Fruit fly (Drosophila melanogaster): ENCODE results near the gene CG11630.

Gene CG11630

dm6 chr2L:21783965-21784364 lies at the start of gene CG11630:
TSS of gene CG11630 (minus strand) at chr2L:21784065.
- no peak for TF ChIP-seq CG17801 (GFP tag; optimal IDR thresholded peaks at IDR 0.05; ENCODE audit: partially characterized antibody)

DNA sequence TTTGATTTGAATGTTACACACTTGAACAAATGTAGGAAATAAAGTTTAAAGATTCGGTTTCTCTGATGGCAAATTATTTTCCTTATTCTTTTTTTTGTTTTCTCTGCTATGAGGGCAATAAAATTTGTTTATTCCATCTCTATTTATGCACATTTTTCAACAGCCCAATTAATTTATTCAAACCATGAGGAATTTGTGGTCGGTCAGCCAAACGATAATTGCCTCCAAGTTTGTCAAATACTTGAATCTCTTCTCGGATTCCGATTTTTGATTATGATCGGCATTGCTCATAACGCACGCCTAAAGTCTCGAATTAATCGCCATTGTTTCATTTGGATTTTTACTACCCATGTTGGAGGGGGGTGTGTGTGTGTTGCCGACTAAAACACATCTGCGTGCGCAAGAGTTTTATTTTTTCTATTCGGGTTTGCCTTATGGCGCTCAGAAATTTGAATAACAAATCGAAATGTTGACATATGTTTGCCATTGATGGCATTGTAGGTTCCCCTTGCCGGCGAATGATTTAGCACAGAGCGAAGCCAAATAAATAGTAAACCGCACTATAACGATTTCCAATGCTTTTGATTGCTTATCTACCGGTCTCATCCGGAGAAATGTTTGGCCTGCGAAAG lies 48.5 kb upstream of the CG11630 start:
- no peak for TF ChIP-seq CG17801 (GFP tag; optimal IDR thresholded peaks at IDR 0.05; ENCODE audit: partially characterized antibody)

DNA sequence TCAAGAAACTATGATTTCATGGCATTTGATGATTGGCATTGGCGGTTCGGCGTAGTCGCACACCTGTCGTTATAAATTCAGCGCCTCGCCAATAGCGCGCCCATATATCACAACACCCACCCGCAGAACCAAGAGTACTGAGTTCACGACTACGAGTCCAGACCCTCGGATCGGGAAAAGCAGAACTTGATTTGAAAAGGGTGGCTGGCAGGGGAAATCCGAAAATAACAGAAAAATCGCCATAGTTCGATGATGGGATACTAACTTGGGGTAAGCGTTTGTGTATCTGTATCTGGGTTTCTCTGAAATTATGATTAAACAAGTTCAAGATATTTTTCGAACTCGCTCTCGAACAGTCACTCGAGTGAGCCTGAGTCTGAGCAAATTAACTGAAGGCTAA lies 46.5 kb upstream of the CG11630 start:
- no peak for TF ChIP-seq CG17801 (GFP tag; optimal IDR thresholded peaks at IDR 0.05; ENCODE audit: partially characterized antibody)

DNA sequence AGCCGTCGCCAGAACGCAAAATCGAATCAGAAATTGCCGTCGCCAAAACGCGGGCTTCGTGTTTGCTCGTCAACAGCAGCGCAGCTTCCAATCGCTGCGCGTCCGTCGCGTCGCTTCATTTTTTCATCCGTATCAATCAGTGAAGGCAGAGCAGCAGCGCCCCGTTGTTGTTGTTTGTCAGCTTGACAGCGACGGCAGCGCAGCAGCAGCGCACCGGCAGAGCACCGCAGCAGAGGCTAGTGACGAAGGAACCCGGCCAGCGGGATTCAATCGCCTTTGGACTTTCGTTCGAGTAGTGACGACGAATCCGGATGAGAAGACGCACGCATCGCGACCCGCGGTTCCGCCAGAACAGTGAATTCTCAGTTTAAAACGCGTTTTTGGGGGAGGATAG lies 44.9 kb upstream of the CG11630 start:
- no peak for TF ChIP-seq CG17801 (GFP tag; optimal IDR thresholded peaks at IDR 0.05; ENCODE audit: partially characterized antibody)

DNA sequence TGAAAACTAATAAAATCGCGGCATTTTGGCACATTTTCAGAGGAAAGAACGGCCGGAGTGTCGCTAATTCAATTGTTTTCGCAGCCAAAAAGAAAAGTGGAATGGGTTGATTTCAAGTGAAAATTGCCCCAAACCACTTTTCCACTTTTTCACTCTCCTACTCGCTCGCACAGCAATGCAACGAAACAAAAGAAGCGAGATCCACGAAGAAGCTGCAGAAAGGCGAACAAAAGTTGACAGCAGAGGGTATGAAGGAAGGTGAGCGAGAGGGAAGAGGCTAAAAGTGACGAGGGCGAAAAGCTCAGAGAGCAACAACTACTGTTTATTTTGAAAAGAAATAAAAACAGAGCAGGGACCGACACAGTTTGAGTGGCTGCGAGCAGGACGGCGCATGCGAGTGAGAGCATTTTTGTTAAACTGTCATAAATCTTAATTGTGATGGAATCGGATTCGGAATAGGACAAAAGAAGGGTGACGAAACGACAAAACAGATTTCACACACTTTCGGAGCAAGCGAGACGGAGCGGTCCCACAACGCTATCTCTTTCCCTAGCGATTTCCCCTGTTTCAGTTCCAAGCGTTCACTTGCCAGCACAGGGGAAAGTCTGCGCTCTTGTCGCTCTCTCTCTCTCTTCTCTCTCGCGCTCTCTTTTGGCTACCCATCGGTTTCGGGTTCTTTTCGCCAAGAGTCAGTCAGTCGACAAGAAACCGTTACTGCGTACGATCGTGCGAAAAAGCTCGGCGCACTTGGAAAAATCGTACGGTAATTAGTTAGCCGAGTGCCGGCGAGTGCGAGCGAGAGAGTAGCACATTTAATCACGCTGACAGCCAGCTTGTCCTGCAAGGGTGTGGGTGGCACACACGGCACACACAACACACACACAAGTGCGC lies 44.3 kb upstream of the CG11630 start, which contains the start of gene tsh:
tsh (plus strand) TSS at position 694 of the 891 bp plus-strand sequence.
- TF ChIP-seq CG17801 (GFP tag; optimal IDR thresholded peaks at IDR 0.05; ENCODE audit: partially characterized antibody): peak; percentile 35

DNA sequence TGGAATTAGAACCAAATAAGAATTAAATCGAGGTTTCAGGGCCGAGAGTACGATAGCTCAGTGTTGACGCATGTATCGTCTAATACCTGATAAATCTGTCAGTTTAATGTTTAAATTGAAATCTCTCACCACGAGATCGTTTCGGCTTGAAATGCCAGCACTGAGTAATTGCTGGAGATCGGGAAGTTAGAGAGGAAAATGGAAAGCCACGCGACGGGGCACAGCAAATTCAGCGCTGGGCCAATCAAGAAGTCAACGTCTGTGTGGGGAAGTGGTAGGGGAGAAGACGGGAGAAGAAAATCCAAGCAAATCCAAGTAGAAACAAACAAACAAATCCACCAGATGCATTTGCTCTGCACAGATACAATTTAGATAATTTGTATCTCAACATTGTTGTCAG lies 35.5 kb upstream of the CG11630 start:
- TF ChIP-seq CG17801 (GFP tag; optimal IDR thresholded peaks at IDR 0.05; ENCODE audit: partially characterized antibody): no peak

- TF ChIP-seq CG17801 (GFP tag; optimal IDR thresholded peaks at IDR 0.05; ENCODE audit: partially characterized antibody): no peak
Observed at dm6 chr2L:21810098-21810497, 26.2 kb upstream of the CG11630 start.

DNA sequence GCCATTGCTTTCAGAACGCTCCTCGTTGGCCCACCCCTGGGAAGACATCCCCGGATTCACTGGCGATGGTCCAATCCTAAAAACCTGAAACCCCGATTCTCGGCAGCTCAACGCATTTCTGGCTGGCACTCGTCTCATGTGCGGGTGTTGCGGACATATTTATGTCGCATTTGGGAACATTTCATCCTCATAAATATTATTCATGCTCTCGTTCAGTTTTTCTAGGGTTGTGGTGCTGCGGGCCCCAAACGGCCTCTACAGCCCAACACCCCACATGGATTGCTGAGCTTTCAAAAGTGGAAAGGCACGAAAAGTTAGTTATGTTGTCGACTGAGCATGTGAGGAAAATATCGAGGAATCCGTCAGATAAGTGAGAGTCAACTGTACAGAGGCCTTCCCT lies 23.0 kb upstream of the CG11630 start:
- TF ChIP-seq CG17801 (GFP tag; optimal IDR thresholded peaks at IDR 0.05; ENCODE audit: partially characterized antibody): no peak

dm6 chr2L:21806359-21806758 lies 22.5 kb upstream of the CG11630 start:
- no peak for TF ChIP-seq CG17801 (GFP tag; optimal IDR thresholded peaks at IDR 0.05; ENCODE audit: partially characterized antibody)

- TF ChIP-seq CG17801 (GFP tag; optimal IDR thresholded peaks at IDR 0.05; ENCODE audit: partially characterized antibody): no peak
Observed at dm6 chr2L:21804105-21804504, 20.2 kb upstream of the CG11630 start.

- no peak for TF ChIP-seq CG17801 (GFP tag; optimal IDR thresholded peaks at IDR 0.05; ENCODE audit: partially characterized antibody)
Observed at dm6 chr2L:21795342-21795874, 11.5 kb upstream of the CG11630 start, which contains the start of gene CG31612. TSS of gene CG31612 (minus strand) at chr2L:21795447.

DNA sequence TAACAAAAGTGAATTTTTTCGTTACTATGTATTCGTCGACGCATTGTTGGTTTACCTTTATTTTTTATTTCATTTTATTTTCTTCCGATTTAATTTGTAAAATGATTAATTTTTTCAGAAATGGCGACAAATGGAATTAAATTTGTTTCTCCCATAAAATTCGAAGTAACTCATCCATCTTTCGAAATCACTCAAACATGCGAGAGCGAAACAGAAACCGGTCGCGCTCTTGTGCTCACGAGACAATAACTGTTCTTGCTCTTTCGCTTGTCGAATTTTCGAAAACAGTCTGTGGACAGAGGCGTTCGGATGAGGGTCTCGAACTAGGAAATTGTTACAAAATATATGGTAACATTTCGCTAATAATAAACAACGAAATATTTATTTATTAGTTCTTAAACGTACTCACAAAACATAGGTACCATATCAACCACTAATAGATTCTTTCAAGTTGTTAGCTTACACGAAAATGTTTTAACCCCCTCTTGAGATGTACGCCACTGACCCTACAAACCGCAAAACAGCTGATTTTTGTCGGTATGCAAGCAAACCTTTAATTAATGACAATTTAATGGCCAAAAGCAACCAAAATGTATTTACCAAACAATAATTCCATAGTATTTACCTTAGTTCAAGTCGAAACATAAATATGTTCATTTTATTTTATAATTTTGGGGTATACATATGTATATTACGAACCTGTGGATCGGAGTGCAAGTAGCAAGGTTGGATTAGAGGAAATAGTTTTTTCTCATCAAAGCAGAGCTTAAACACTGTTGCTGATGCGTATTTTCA lies 10.9 kb upstream of the CG11630 start:
- TF ChIP-seq CG17801 (GFP tag; optimal IDR thresholded peaks at IDR 0.05; ENCODE audit: partially characterized antibody): peak; percentile 98

- TF ChIP-seq CG17801 (GFP tag; optimal IDR thresholded peaks at IDR 0.05; ENCODE audit: partially characterized antibody): no peak
Observed at dm6 chr2L:21792831-21793230, 9.0 kb upstream of the CG11630 start.

- no peak for TF ChIP-seq CG17801 (GFP tag; optimal IDR thresholded peaks at IDR 0.05; ENCODE audit: partially characterized antibody)
Observed at dm6 chr2L:21791980-21792379, 8.1 kb upstream of the CG11630 start.

DNA sequence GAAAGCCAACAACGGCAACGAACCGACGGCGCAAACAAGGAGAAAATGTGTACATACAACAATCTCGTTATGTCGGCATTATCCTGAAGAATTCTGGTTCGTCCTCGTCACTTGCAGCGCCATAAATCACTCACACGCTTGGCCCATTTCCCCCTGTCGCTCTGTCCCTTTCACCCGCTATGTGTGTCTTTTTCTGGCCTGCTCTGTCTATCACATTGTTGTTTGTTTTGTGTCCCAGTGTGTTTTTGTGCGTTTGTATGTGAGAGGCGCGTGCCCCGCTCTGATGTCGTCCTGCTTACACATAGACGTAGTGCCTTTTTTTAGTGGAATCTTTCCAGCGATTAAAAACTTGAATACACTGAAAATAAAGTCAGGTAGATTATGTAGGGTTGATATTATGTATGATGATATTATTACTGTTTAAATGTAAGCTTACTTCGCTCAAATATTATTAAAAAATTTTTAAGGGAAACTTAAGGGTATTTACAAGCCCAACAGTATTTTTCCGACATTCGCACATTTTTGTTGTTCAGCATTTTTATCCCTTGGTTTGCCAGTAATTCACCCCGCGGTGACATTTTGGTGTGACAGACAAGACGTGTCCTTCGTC lies 5.7 kb upstream of the CG11630 start:
- no peak for TF ChIP-seq CG17801 (GFP tag; optimal IDR thresholded peaks at IDR 0.05; ENCODE audit: partially characterized antibody)

Measured in ovary, adult (tissue).